Worm (Caenorhabditis elegans): ENCODE results near the gene C34D10.1.

- no peak for TF ChIP-seq lin-11 (tag; optimal IDR thresholded peaks at IDR 0.05)
- no peak for TF ChIP-seq ztf-11 (tag; optimal IDR thresholded peaks at IDR 0.05)
- no peak for TF ChIP-seq unc-62 (GFP tag; optimal IDR thresholded peaks at IDR 0.05)
- TF ChIP-seq snpc-4 (tag; optimal IDR thresholded peaks at IDR 0.05) = no peak
- no peak for TF ChIP-seq ztf-4 (tag; optimal IDR thresholded peaks at IDR 0.05)
- TF ChIP-seq unc-55 (GFP tag; optimal IDR thresholded peaks at IDR 0.05) = no peak
- no peak for TF ChIP-seq elt-3 (tag; optimal IDR thresholded peaks at IDR 0.05)
- TF ChIP-seq ama-1 (optimal IDR thresholded peaks at IDR 0.05) = no peak
- no peak for TF ChIP-seq lin-39 (tag; optimal IDR thresholded peaks at IDR 0.05)
- TF ChIP-seq R02D3.7 (tag; optimal IDR thresholded peaks at IDR 0.05) = no peak
- TF ChIP-seq nhr-10 (tag; optimal IDR thresholded peaks at IDR 0.05) = no peak
- TF ChIP-seq alr-1 (tag; optimal IDR thresholded peaks at IDR 0.05) = no peak
- TF ChIP-seq ceh-82 (tag; optimal IDR thresholded peaks at IDR 0.05) = no peak
Measured at ce11 chrX:8067268-8067667, 38.0 kb downstream of the C34D10.1 start, which contains the start of gene C18A11.2.
